Worm (Caenorhabditis elegans) whole organism, L1 larva: ENCODE measurements around the gene H19J13.2.

Experiments
- C16A3.4 ChIP-seq: fragments of 150-350 bp; optimal IDR thresholded peaks from 2 replicates; lab custom pipeline; 2014; ENCODE audit warnings: missing biosample characterization, missing genetic modification characterization
- C34B4.2 ChIP-seq: sonication (generic microtip); optimal IDR thresholded peaks from 2 replicates; lab custom pipeline; 2017; ENCODE audit warnings: mild to moderate bottlenecking, missing genetic modification characterization, missing compliant biosample characterization
- F16B12.6 ChIP-seq: fragments of 150-350 bp; optimal IDR thresholded peaks from 2 replicates; lab custom pipeline; 2014; ENCODE audit warnings: missing biosample characterization, missing genetic modification characterization
- Y116A8C.19 ChIP-seq: sonication (generic microtip); optimal IDR thresholded peaks from 2 replicates; lab custom pipeline; 2016; ENCODE audit warnings: missing compliant biosample characterization, missing genetic modification characterization, borderline replicate concordance
- aha-1 ChIP-seq: fragments of 150-350 bp; optimal IDR thresholded peaks from 2 replicates; lab custom pipeline; 2014; ENCODE audit warnings: missing biosample characterization, missing genetic modification characterization
- alr-1 ChIP-seq: fragments of 200-800 bp; sonication (Bioruptor generic); optimal IDR thresholded peaks from 2 replicates; lab custom pipeline; 2018; ENCODE audit warnings: borderline replicate concordance, mild to moderate bottlenecking, missing genetic modification characterization, missing compliant biosample characterization
- ceh-88 ChIP-seq: fragments of 200-800 bp; sonication (Bioruptor generic); IDR thresholded peaks from 2 replicates; pipeline ENCODE4 v1.3.6; 2022; ENCODE audit warnings: missing genetic modification characterization, missing compliant biosample characterization
- efl-1 ChIP-seq, 4 experiments: fragments of 150-350 bp; optimal IDR thresholded peaks in 3 of 4; peaks in 1 of 4; 1 replicate in 1 of 4; 2 replicates in 3 of 4; lab custom pipeline; 2014; ENCODE audit warnings: missing biosample characterization in 2 of 4, missing genetic modification characterization in 2 of 4, missing genetic modification reagents in 2 of 4
- elt-2 ChIP-seq: sonication (generic microtip); optimal IDR thresholded peaks from 2 replicates; lab custom pipeline; 2016; ENCODE audit warnings: missing genetic modification characterization, mild to moderate bottlenecking, inconsistent platforms, missing compliant biosample characterization, missing genetic modification reagents
- fos-1 ChIP-seq: fragments of 150-350 bp; optimal IDR thresholded peaks from 2 replicates; lab custom pipeline; 2014; ENCODE audit warnings: missing biosample characterization, missing genetic modification characterization
- grh-1 ChIP-seq: fragments of 200-800 bp; sonication (Bioruptor generic); IDR thresholded peaks from 2 replicates; pipeline ENCODE4 v1.3.6; 2022; ENCODE audit warnings: missing genetic modification reagents, missing genetic modification characterization, missing compliant biosample characterization
- hlh-17 ChIP-seq: fragments of 200-800 bp; sonication (Bioruptor generic); optimal IDR thresholded peaks from 2 replicates; lab custom pipeline; 2018; ENCODE audit warnings: missing genetic modification characterization, mild to moderate bottlenecking, missing compliant biosample characterization, moderate library complexity, borderline replicate concordance
- hlh-4 ChIP-seq: sonication (generic microtip); optimal IDR thresholded peaks from 2 replicates; lab custom pipeline; 2016; ENCODE audit warnings: mild to moderate bottlenecking, missing genetic modification characterization, missing compliant biosample characterization
- irx-1 ChIP-seq: sonication (generic microtip); optimal IDR thresholded peaks from 2 replicates; lab custom pipeline; 2016; ENCODE audit warnings: missing genetic modification characterization, missing compliant biosample characterization
- lin-13 ChIP-seq: fragments of 150-350 bp; optimal IDR thresholded peaks from 2 replicates; lab custom pipeline; 2014; ENCODE audit warnings: missing biosample characterization, missing genetic modification reagents, missing genetic modification characterization
- lin-39 ChIP-seq: fragments of 150-350 bp; optimal IDR thresholded peaks from 2 replicates; lab custom pipeline; 2014; ENCODE audit warnings: missing biosample characterization, missing genetic modification reagents, missing genetic modification characterization
- lsy-2 ChIP-seq, 2 experiments: fragments of 150-350 bp; optimal IDR thresholded peaks; 2 replicates each; lab custom pipeline; 2014; ENCODE audit warnings: missing biosample characterization in 2 of 2, missing genetic modification characterization in 2 of 2
- nhr-19 ChIP-seq: fragments of 200-800 bp; sonication (Bioruptor generic); conservative IDR thresholded peaks from 2 replicates; pipeline ENCODE4 v1.3.6; 2022; ENCODE audit warnings: missing genetic modification characterization, missing compliant biosample characterization
- nhr-71 ChIP-seq: sonication (generic microtip); optimal IDR thresholded peaks from 2 replicates; lab custom pipeline; 2016; ENCODE audit warnings: mild to moderate bottlenecking, missing genetic modification characterization, moderate library complexity, missing compliant biosample characterization
- sox-4 ChIP-seq: sonication (generic microtip); optimal IDR thresholded peaks from 2 replicates; lab custom pipeline; 2016; ENCODE audit warnings: missing genetic modification characterization, missing compliant biosample characterization
- unc-130 ChIP-seq: fragments of 150-350 bp; optimal IDR thresholded peaks from 2 replicates; lab custom pipeline; 2017; ENCODE audit warnings: missing biosample characterization, missing genetic modification characterization, inconsistent platforms
- unc-30 ChIP-seq: sonication (generic microtip); optimal IDR thresholded peaks from 2 replicates; lab custom pipeline; 2017; ENCODE audit warnings: missing biosample characterization, missing genetic modification characterization
- unc-98 ChIP-seq: fragments of 200-800 bp; sonication (Bioruptor generic); IDR thresholded peaks from 2 replicates; pipeline ENCODE4 v1.3.6; 2022; ENCODE audit warnings: missing genetic modification characterization, missing compliant biosample characterization
- vab-15 ChIP-seq: sonication (generic microtip); optimal IDR thresholded peaks from 2 replicates; lab custom pipeline; 2017; ENCODE audit warnings: missing genotype, mild to moderate bottlenecking, missing genetic modification characterization, missing compliant biosample characterization

H19J13.2 gene

DNA sequence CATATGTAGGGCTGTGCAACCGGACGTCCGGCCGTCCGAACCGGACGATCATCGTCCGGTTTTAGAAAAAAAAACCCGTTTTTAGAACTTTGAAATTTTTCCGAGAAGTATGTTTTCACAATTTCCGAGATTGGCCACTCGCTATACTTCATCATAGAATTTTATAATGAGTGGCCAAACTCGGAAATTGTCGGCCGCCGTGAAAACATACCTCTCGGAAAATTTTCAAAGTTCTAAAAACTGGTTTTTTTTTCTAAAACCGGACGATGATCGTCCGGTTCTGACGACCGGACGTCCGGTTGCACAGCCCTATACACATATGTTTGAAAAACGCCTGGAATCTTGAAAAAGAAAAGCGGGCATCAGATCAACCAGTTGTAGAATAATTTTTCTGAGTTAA is 46.6 kb downstream of the H19J13.2 start:
- no peak for TF ChIP-seq vab-15 (tag; lab: Kevin White, UChicago)
- TF ChIP-seq C16A3.4, result no peak
- no peak for TF ChIP-seq unc-130 (tag; lab: Kevin White, UChicago)
- no peak for TF ChIP-seq hlh-4 (tag; lab: Kevin White, UChicago)
- no peak for TF ChIP-seq lin-13 (GFP tag; lab: Kevin White, UChicago)
- TF ChIP-seq unc-30 (tag; lab: Kevin White, UChicago), result no peak
- TF ChIP-seq lin-39, result no peak
- TF ChIP-seq alr-1 (tag; lab: Kevin White, UChicago), result no peak
- no peak for TF ChIP-seq C34B4.2 (tag; lab: Kevin White, UChicago)
- no peak for TF ChIP-seq F16B12.6 (tag; lab: Kevin White, UChicago)

DNA sequence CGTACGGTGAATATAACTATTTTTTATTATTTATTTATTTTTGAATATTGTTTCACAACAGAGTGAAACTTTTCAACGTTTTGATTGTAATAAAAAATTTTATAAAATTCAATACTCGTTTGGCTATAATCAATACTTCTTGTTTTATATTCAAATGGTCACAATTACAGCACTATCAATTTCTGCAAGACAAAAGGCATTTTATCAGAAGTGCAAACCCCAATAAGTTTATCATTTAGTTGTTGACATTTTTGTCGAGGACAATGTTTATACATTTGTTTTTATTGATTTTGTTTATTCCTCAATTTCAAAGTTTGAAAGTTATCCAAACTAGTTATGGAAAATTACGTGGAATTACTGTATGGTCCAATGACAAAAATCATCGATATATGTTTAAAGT is 47.8 kb downstream of the H19J13.2 start, which contains the start of gene cest-9.1:
cest-9.1 (plus strand) TSS at position 213 of the 400 bp plus-strand sequence.
- TF ChIP-seq ceh-88 (GFP tag; lab: Robert Waterston, UW), result no peak
- no peak for TF ChIP-seq irx-1
- TF ChIP-seq grh-1 (GFP tag; lab: Robert Waterston, UW), result no peak
- no peak for TF ChIP-seq unc-98 (GFP tag; lab: Robert Waterston, UW)
- no peak for TF ChIP-seq sox-4 (tag; lab: Kevin White, UChicago)
- no peak for TF ChIP-seq efl-1 (optimal IDR thresholded peaks at IDR 0.05; lab: Kevin White, UChicago)
- peak in 1 of 2 experiments; percentile 32 for TF ChIP-seq efl-1 (GFP tag; optimal IDR thresholded peaks at IDR 0.05 in 1 of 2; lab: Kevin White, UChicago)
- TF ChIP-seq aha-1, result no peak
- peak; percentile 23 for TF ChIP-seq elt-2
- no peak for TF ChIP-seq Y116A8C.19 (tag; lab: Kevin White, UChicago)
- TF ChIP-seq nhr-19 (GFP tag; lab: Robert Waterston, UW), result no peak
- no peak for TF ChIP-seq fos-1 (tag; lab: Kevin White, UChicago)
- no peak for TF ChIP-seq unc-130 (tag; lab: Kevin White, UChicago)
- no peak for TF ChIP-seq hlh-17 (GFP tag; lab: Kevin White, UChicago)
- no peak for TF ChIP-seq nhr-71 (tag; lab: Kevin White, UChicago)
- TF ChIP-seq lsy-2 (tag; optimal IDR thresholded peaks at IDR 0.05; lab: Kevin White, UChicago), result no peak
- TF ChIP-seq, all 84 proteins: peak for 2
